Fruit fly (Drosophila melanogaster): ENCODE data around the gene ChAT.

Gene ChAT

DNA sequence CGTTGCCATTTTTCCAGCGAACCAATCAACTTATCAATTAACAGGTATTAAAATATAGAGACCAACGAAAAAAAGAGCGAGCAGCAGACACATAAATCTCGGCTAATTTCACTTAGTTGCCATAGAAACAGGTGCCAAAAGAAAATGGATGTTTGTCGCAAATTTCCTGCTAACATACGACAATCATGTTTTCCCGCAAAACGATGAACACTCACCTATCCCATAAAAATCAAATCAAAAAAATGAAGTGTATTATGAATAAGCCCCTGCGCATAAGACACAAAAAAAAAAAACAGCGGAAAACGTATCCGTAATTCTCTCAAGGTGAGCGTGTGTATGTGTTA is 36.5 kb downstream of the ChAT start:
- no peak for TF ChIP-seq Pif1B (GFP tag; optimal IDR thresholded peaks at IDR 0.05)
- no peak for TF ChIP-seq CG34367 (tag; optimal IDR thresholded peaks at IDR 0.05)
- no peak for TF ChIP-seq CG13204 (GFP tag; optimal IDR thresholded peaks at IDR 0.05)
- no peak for TF ChIP-seq CG14655 (GFP tag; optimal IDR thresholded peaks at IDR 0.05)
- no peak for TF ChIP-seq fd96Ca (GFP tag; IDR thresholded peaks at IDR 0.05)
- no peak for TF ChIP-seq Snoo (tag; optimal IDR thresholded peaks at IDR 0.05)
- no peak for TF ChIP-seq CG17806 (tag; optimal IDR thresholded peaks at IDR 0.05)
- TF ChIP-seq CG8301 (tag; optimal IDR thresholded peaks at IDR 0.05): no peak
- TF ChIP-seq CG12605 (GFP tag; IDR thresholded peaks at IDR 0.05): no peak
- TF ChIP-seq gl (tag; optimal IDR thresholded peaks at IDR 0.05): no peak
- TF ChIP-seq CG10348 (GFP tag; IDR thresholded peaks at IDR 0.05): no peak
- no peak for TF ChIP-seq D1 (tag; optimal IDR thresholded peaks at IDR 0.05)
- no peak for TF ChIP-seq rn (GFP tag; IDR thresholded peaks at IDR 0.05)
- no peak for TF ChIP-seq CG9948 (tag; optimal IDR thresholded peaks at IDR 0.05)
- TF ChIP-seq CG8159 (tag; optimal IDR thresholded peaks at IDR 0.05): no peak

DNA sequence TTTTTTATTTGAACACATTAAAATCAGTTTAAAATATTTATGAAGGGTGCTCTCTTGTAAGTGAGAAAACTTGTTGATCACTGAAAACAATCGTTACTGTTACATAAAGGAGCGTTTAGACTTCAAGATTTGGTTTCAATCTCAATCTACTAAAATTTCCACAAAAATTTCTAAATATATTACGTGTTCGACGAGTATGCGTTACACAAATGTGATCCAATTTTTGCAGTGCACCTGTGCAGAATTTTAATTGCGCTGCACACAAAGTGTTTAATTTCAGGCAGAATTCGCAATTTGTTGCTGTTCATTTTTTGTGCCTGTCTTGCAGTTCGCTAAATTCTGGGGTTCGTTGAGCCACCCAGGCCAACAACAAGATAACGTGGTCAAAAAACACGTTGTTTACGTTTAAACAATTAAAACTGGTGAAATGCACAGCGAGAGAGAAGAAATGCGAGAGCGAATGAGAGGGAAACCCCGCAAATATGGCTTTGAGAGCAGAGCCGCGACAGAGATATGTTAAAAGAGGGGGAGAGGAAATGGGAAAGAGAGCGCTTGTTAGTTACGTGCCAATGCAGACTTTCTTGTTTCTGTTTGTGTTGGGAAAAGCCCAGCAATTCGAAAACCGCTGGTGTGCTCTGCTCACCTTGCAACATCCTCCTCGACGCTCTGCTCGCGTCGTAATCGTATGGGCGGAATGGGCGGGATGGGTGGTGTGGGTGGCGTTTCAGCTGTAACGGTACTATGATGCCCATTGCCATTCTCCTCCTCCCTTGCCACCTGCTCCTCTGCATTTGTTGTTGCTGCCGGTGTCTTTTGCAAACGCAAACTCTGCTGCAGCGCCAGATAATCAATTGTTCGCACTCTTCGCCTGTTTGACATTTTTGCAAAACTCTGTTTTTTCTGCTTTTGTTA is 37.3 kb downstream of the ChAT start:
- TF ChIP-seq Pif1B (GFP tag; optimal IDR thresholded peaks at IDR 0.05) (peak; percentile 57), CG10348 (GFP tag; IDR thresholded peaks at IDR 0.05) (no peak), CG17806 (tag; optimal IDR thresholded peaks at IDR 0.05) (peak; percentile 30), D1 (tag; optimal IDR thresholded peaks at IDR 0.05) (peak; percentile 37), Pif1A (GFP tag; optimal IDR thresholded peaks at IDR 0.05) (peak; percentile 46), CG13204 (GFP tag; optimal IDR thresholded peaks at IDR 0.05) (peak; percentile 62), CG8301 (tag; optimal IDR thresholded peaks at IDR 0.05) (peak; percentile 56), fd96Ca (GFP tag; IDR thresholded peaks at IDR 0.05) (no peak), EcR (GFP tag; optimal IDR thresholded peaks at IDR 0.05) (no peak), CG4496 (GFP tag; IDR thresholded peaks at IDR 0.05) (peak; percentile 62; the same call in 2 of the 3 replicates), rn (GFP tag; IDR thresholded peaks at IDR 0.05) (peak; percentile 34; the same call in 1 of the 2 replicates), CG32121 (GFP tag; IDR thresholded peaks at IDR 0.05) (peak; percentile 19; the same call in 1 of the 2 replicates), gl (tag; optimal IDR thresholded peaks at IDR 0.05) (no peak), CG12605 (GFP tag; IDR thresholded peaks at IDR 0.05) (no peak), CG14655 (GFP tag; optimal IDR thresholded peaks at IDR 0.05) (peak; percentile 71), Ets98B (GFP tag; IDR thresholded peaks at IDR 0.05) (peak; percentile 44)

- no peak for TF ChIP-seq CG14655 (GFP tag; optimal IDR thresholded peaks at IDR 0.05)
- TF ChIP-seq CG10348 (GFP tag; IDR thresholded peaks at IDR 0.05): no peak
- no peak for TF ChIP-seq Ets98B (GFP tag; IDR thresholded peaks at IDR 0.05)
- peak; percentile 45 for TF ChIP-seq CG15710 (tag; optimal IDR thresholded peaks at IDR 0.05)
- peak; percentile 35; the same call in 1 of the 2 replicates for TF ChIP-seq CG12605 (GFP tag; IDR thresholded peaks at IDR 0.05)
- TF ChIP-seq Snoo (tag; optimal IDR thresholded peaks at IDR 0.05): peak; percentile 38
- no peak for TF ChIP-seq rn (GFP tag; IDR thresholded peaks at IDR 0.05)
- peak; percentile 64 for TF ChIP-seq gl (tag; optimal IDR thresholded peaks at IDR 0.05)
- no peak for TF ChIP-seq EcR (GFP tag; optimal IDR thresholded peaks at IDR 0.05)
- no peak for TF ChIP-seq fd96Ca (GFP tag; IDR thresholded peaks at IDR 0.05)
- TF ChIP-seq CG34367 (tag; optimal IDR thresholded peaks at IDR 0.05): peak; percentile 26
- peak; percentile 43 for TF ChIP-seq Pif1B (GFP tag; optimal IDR thresholded peaks at IDR 0.05)
- peak; percentile 9 for TF ChIP-seq CG17806 (tag; optimal IDR thresholded peaks at IDR 0.05)
- peak; percentile 11; the same call in 1 of the 2 replicates for TF ChIP-seq CG32121 (GFP tag; IDR thresholded peaks at IDR 0.05)
- TF ChIP-seq CG8159 (tag; optimal IDR thresholded peaks at IDR 0.05): peak; percentile 91
These were observed 38.1 kb downstream of the ChAT start, which contains the start of gene Mekk1 for dm6 chr3R:18743270-18743922. Gene Mekk1, minus strand, starts transcription at chr3R:18743594.

DNA sequence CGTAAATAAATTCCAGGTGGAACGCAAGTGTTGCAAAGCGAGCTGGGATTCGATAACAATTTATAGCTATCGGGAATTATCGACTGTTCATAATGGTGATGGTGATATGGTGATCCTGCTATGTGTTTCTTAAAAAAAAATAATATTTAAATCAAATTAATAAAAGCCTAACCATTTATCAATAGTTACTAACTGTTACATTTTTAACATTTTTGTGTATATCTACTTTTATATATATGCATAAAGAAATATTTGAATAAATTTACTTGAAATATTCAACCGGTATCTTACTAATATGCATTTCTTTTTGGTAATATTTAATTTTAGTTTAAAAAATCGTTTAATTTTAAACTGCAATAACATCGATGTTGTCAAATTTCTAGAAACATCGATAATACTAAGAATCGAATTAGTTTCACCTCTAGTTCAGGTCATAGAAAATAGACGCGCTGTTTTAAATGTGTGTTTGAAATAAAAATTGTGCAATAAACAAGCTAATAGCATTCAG is 40.7 kb downstream of the ChAT start, which contains the start of the genes PGS1 and gwl:
Gene PGS1 (minus strand): TSS at position 81 of the 508 bp plus-strand sequence.
Gene gwl (plus strand): TSS at position 410 of the 508 bp plus-strand sequence.
- TF ChIP-seq CG12605 (GFP tag; IDR thresholded peaks at IDR 0.05) (peak; percentile 50; the same call in 1 of the 2 replicates), CG8301 (tag; optimal IDR thresholded peaks at IDR 0.05) (no peak), CG15710 (tag; optimal IDR thresholded peaks at IDR 0.05) (peak; percentile 69), D1 (tag; optimal IDR thresholded peaks at IDR 0.05) (no peak), rn (GFP tag; IDR thresholded peaks at IDR 0.05) (peak; percentile 58), fd96Ca (GFP tag; IDR thresholded peaks at IDR 0.05) (0 out of 3 replicates have a peak, but pooled peaks have one; percentile 5), gl (tag; optimal IDR thresholded peaks at IDR 0.05) (no peak), CG10348 (GFP tag; IDR thresholded peaks at IDR 0.05) (no peak), CG14655 (GFP tag; optimal IDR thresholded peaks at IDR 0.05) (no peak), CG4496 (GFP tag; IDR thresholded peaks at IDR 0.05) (peak; percentile 68; the same call in 2 of the 3 replicates), Pif1A (GFP tag; optimal IDR thresholded peaks at IDR 0.05) (no peak), CG13204 (GFP tag; optimal IDR thresholded peaks at IDR 0.05) (no peak), CG8159 (tag; optimal IDR thresholded peaks at IDR 0.05) (peak; percentile 77), Snoo (tag; optimal IDR thresholded peaks at IDR 0.05) (peak; percentile 57), EcR (GFP tag; optimal IDR thresholded peaks at IDR 0.05) (no peak), Pif1B (GFP tag; optimal IDR thresholded peaks at IDR 0.05) (no peak), Ets98B (GFP tag; IDR thresholded peaks at IDR 0.05) (peak; percentile 34; the same call in 1 of the 2 replicates), CG32121 (GFP tag; IDR thresholded peaks at IDR 0.05) (peak; percentile 54), CG17806 (tag; optimal IDR thresholded peaks at IDR 0.05) (peak; percentile 55), CG34367 (tag; optimal IDR thresholded peaks at IDR 0.05) (peak; percentile 35), CG9948 (tag; optimal IDR thresholded peaks at IDR 0.05) (peak; percentile 56)

Data from whole organism, pupa.